Fruit fly (Drosophila melanogaster): Measurements from ENCODE around the gene Dpck.

Dpck gene

dm6 chr3R:7081972-7082371 lies at the start of gene Dpck:
TSS of gene Dpck (plus strand) at chr3R:7082182.
- TF ChIP-seq Dll (optimal IDR thresholded peaks at IDR 0.05) (no peak), CG8478 (optimal IDR thresholded peaks at IDR 0.05) (no peak), EcR (GFP tag; optimal IDR thresholded peaks at IDR 0.05) (no peak), usp (GFP tag; optimal IDR thresholded peaks at IDR 0.05) (no peak), pan (optimal IDR thresholded peaks at IDR 0.05) (no peak), psq (optimal IDR thresholded peaks at IDR 0.05) (no peak)

- TF ChIP-seq pan (optimal IDR thresholded peaks at IDR 0.05) = no peak
- TF ChIP-seq CG8478 (optimal IDR thresholded peaks at IDR 0.05) = no peak
- no peak for TF ChIP-seq EcR (GFP tag; optimal IDR thresholded peaks at IDR 0.05)
- no peak for TF ChIP-seq usp (GFP tag; optimal IDR thresholded peaks at IDR 0.05)
- TF ChIP-seq Dll (optimal IDR thresholded peaks at IDR 0.05) = no peak
- TF ChIP-seq psq (optimal IDR thresholded peaks at IDR 0.05) = no peak
Observed at dm6 chr3R:7033707-7034106, 48.3 kb upstream of the Dpck start.

dm6 chr3R:7034440-7034839 lies 47.5 kb upstream of the Dpck start:
- TF ChIP-seq usp (GFP tag; optimal IDR thresholded peaks at IDR 0.05) (no peak), CG8478 (optimal IDR thresholded peaks at IDR 0.05) (no peak), Dll (optimal IDR thresholded peaks at IDR 0.05) (no peak), psq (optimal IDR thresholded peaks at IDR 0.05) (no peak), EcR (GFP tag; optimal IDR thresholded peaks at IDR 0.05) (no peak), pan (optimal IDR thresholded peaks at IDR 0.05) (no peak)

- TF ChIP-seq psq (optimal IDR thresholded peaks at IDR 0.05) = no peak
- no peak for TF ChIP-seq pan (optimal IDR thresholded peaks at IDR 0.05)
- no peak for TF ChIP-seq usp (GFP tag; optimal IDR thresholded peaks at IDR 0.05)
- TF ChIP-seq CG8478 (optimal IDR thresholded peaks at IDR 0.05) = no peak
- TF ChIP-seq EcR (GFP tag; optimal IDR thresholded peaks at IDR 0.05) = no peak
- no peak for TF ChIP-seq Dll (optimal IDR thresholded peaks at IDR 0.05)
Observed at dm6 chr3R:7035703-7036266, 46.2 kb upstream of the Dpck start.

- TF ChIP-seq EcR (GFP tag; optimal IDR thresholded peaks at IDR 0.05) = no peak
- TF ChIP-seq Dll (optimal IDR thresholded peaks at IDR 0.05) = peak; percentile 85
Observed at dm6 chr3R:7037250-7037802, 44.7 kb upstream of the Dpck start.

dm6 chr3R:7040894-7041293 lies 41.1 kb upstream of the Dpck start:
- TF ChIP-seq Dll (optimal IDR thresholded peaks at IDR 0.05) (no peak), CG8478 (optimal IDR thresholded peaks at IDR 0.05) (no peak), EcR (GFP tag; optimal IDR thresholded peaks at IDR 0.05) (no peak), usp (GFP tag; optimal IDR thresholded peaks at IDR 0.05) (no peak), pan (optimal IDR thresholded peaks at IDR 0.05) (no peak), psq (optimal IDR thresholded peaks at IDR 0.05) (no peak)

- no peak for TF ChIP-seq CG8478 (optimal IDR thresholded peaks at IDR 0.05)
- TF ChIP-seq EcR (GFP tag; optimal IDR thresholded peaks at IDR 0.05) = no peak
- no peak for TF ChIP-seq pan (optimal IDR thresholded peaks at IDR 0.05)
- no peak for TF ChIP-seq psq (optimal IDR thresholded peaks at IDR 0.05)
- TF ChIP-seq usp (GFP tag; optimal IDR thresholded peaks at IDR 0.05) = no peak
- no peak for TF ChIP-seq Dll (optimal IDR thresholded peaks at IDR 0.05)
Observed at dm6 chr3R:7044016-7044415, 38.0 kb upstream of the Dpck start.

- TF ChIP-seq Dll (optimal IDR thresholded peaks at IDR 0.05) (no peak), usp (GFP tag; optimal IDR thresholded peaks at IDR 0.05) (no peak), pan (optimal IDR thresholded peaks at IDR 0.05) (no peak), CG8478 (optimal IDR thresholded peaks at IDR 0.05) (no peak), EcR (GFP tag; optimal IDR thresholded peaks at IDR 0.05) (no peak), psq (optimal IDR thresholded peaks at IDR 0.05) (no peak)
Observed at dm6 chr3R:7052242-7052641, 29.7 kb upstream of the Dpck start, which contains the start of gene Sodh1. TSS of gene Sodh1 (plus strand) at chr3R:7052335.

- TF ChIP-seq Dll (optimal IDR thresholded peaks at IDR 0.05) (no peak), usp (GFP tag; optimal IDR thresholded peaks at IDR 0.05) (no peak), pan (optimal IDR thresholded peaks at IDR 0.05) (no peak), CG8478 (optimal IDR thresholded peaks at IDR 0.05) (no peak), EcR (GFP tag; optimal IDR thresholded peaks at IDR 0.05) (no peak), psq (optimal IDR thresholded peaks at IDR 0.05) (no peak)
Observed at dm6 chr3R:7054286-7054685, 27.7 kb upstream of the Dpck start, which contains the start of gene CG1979. TSS of gene CG1979 (plus strand) at chr3R:7054586.

dm6 chr3R:7058017-7058416 lies 24.0 kb upstream of the Dpck start:
- no peak for TF ChIP-seq CG8478 (optimal IDR thresholded peaks at IDR 0.05)

- TF ChIP-seq psq (optimal IDR thresholded peaks at IDR 0.05) = no peak
- no peak for TF ChIP-seq CG8478 (optimal IDR thresholded peaks at IDR 0.05)
- TF ChIP-seq pan (optimal IDR thresholded peaks at IDR 0.05) = no peak
Observed at dm6 chr3R:7059015-7059414, 23.0 kb upstream of the Dpck start, which contains the start of gene dj. TSS of gene dj (plus strand) at chr3R:7059315.

- TF ChIP-seq usp (GFP tag; optimal IDR thresholded peaks at IDR 0.05) (no peak), psq (optimal IDR thresholded peaks at IDR 0.05) (no peak)
Observed at dm6 chr3R:7060467-7060866, 21.5 kb upstream of the Dpck start, which contains the start of gene djl. TSS of gene djl (plus strand) at chr3R:7060767.

- TF ChIP-seq usp (GFP tag; optimal IDR thresholded peaks at IDR 0.05) (no peak), pan (optimal IDR thresholded peaks at IDR 0.05) (no peak), psq (optimal IDR thresholded peaks at IDR 0.05) (no peak), EcR (GFP tag; optimal IDR thresholded peaks at IDR 0.05) (no peak), Dll (optimal IDR thresholded peaks at IDR 0.05) (no peak), CG8478 (optimal IDR thresholded peaks at IDR 0.05) (no peak)
Observed at dm6 chr3R:7061875-7062274, 20.1 kb upstream of the Dpck start, which contains the start of gene Mst84B. TSS of gene Mst84B (plus strand) at chr3R:7062175.

Data from whole organism.